Fruit fly (Drosophila melanogaster): ENCODE measurements around the gene CG9953.

Gene CG9953

dm6 chr3L:6981823-6982222 is 12.4 kb downstream of the CG9953 start (continued):
- no peak for TF ChIP-seq HmgZ (tag; optimal IDR thresholded peaks at IDR 0.05)
- no peak for TF ChIP-seq H15 (GFP tag; IDR thresholded peaks at IDR 0.05)
- TF ChIP-seq az2 (GFP tag; optimal IDR thresholded peaks at IDR 0.05) = peak; percentile 51
- no peak for TF ChIP-seq Dek (tag; optimal IDR thresholded peaks at IDR 0.05)
- TF ChIP-seq CG32532 (GFP tag; IDR thresholded peaks at IDR 0.05) = no peak
- TF ChIP-seq Hmr (GFP tag; optimal IDR thresholded peaks at IDR 0.05) = peak; percentile 2
- peak; percentile 60 for TF ChIP-seq CG13775 (GFP tag; optimal IDR thresholded peaks at IDR 0.05)
- peak; percentile 5 for TF ChIP-seq CG2116 (GFP tag; optimal IDR thresholded peaks at IDR 0.05)
- no peak for TF ChIP-seq CG1832 (GFP tag; optimal IDR thresholded peaks at IDR 0.05)
- peak; percentile 60 for TF ChIP-seq Ada2b (GFP tag; IDR thresholded peaks at IDR 0.05)
- no peak for TF ChIP-seq shn (GFP tag; optimal IDR thresholded peaks at IDR 0.05)
- no peak for TF ChIP-seq TFAM (GFP tag; optimal IDR thresholded peaks at IDR 0.05)
- no peak for TF ChIP-seq CG7963 (GFP tag; IDR thresholded peaks at IDR 0.05; ENCODE audit: partially characterized antibody)
- peak; percentile 3 to 36 for TF ChIP-seq Pdp1 (GFP tag; optimal IDR thresholded peaks at IDR 0.05)
- no peak for TF ChIP-seq CG11093 (GFP tag; IDR thresholded peaks at IDR 0.05)
- TF ChIP-seq dmrt99B (tag; optimal IDR thresholded peaks at IDR 0.05) = peak; percentile 39
- TF ChIP-seq hkb (optimal IDR thresholded peaks at IDR 0.05) = no peak
- TF ChIP-seq hkb (GFP tag; IDR thresholded peaks at IDR 0.05) = 0 out of 2 replicates have a peak, but pooled peaks have one; percentile 29
- no peak for TF ChIP-seq Nf-YB (GFP tag; optimal IDR thresholded peaks at IDR 0.05)
- TF ChIP-seq crc (GFP tag; optimal IDR thresholded peaks at IDR 0.05) = no peak
- no peak for TF ChIP-seq CG11398 (GFP tag; optimal IDR thresholded peaks at IDR 0.05)
- peak; percentile 16 for TF ChIP-seq Ets65A (GFP tag)
- TF ChIP-seq CG7271 (tag; optimal IDR thresholded peaks at IDR 0.05) = no peak
- TF ChIP-seq pita (GFP tag; optimal IDR thresholded peaks at IDR 0.05) = no peak
- TF ChIP-seq CG17568 (GFP tag; optimal IDR thresholded peaks at IDR 0.05) = no peak
- TF ChIP-seq Myb (GFP tag; optimal IDR thresholded peaks at IDR 0.05) = no peak
- peak in 1 of 3 experiments; percentile 83 for TF ChIP-seq lola (GFP tag; optimal IDR thresholded peaks at IDR 0.05)
- TF ChIP-seq tap (tag; optimal IDR thresholded peaks at IDR 0.05) = no peak
- peak; percentile 6 for TF ChIP-seq CG12219 (GFP tag; optimal IDR thresholded peaks at IDR 0.05)
- peak; percentile 33 for TF ChIP-seq Usf (GFP tag; optimal IDR thresholded peaks at IDR 0.05)
- TF ChIP-seq lab (GFP tag; optimal IDR thresholded peaks at IDR 0.05) = peak; percentile 15
- TF ChIP-seq CG3065 (GFP tag; optimal IDR thresholded peaks at IDR 0.05) = no peak
- peak; percentile 87 for TF ChIP-seq CG9727 (GFP tag; optimal IDR thresholded peaks at IDR 0.05)
- TF ChIP-seq br (optimal IDR thresholded peaks at IDR 0.05) = no peak
- TF ChIP-seq slp2 (GFP tag; optimal IDR thresholded peaks at IDR 0.05) = no peak
- no peak for TF ChIP-seq CG3995 (GFP tag; optimal IDR thresholded peaks at IDR 0.05)
- no peak for TF ChIP-seq Ets97D (GFP tag; optimal IDR thresholded peaks at IDR 0.05)
- TF ChIP-seq CG17912 (GFP tag; optimal IDR thresholded peaks at IDR 0.05) = no peak
- no peak for TF ChIP-seq CG10431 (GFP tag; optimal IDR thresholded peaks at IDR 0.05)
- no peak for TF ChIP-seq Sry-β (GFP tag; optimal IDR thresholded peaks at IDR 0.05)
- no peak for TF ChIP-seq B-H1 (GFP tag; IDR thresholded peaks at IDR 0.05)
- no peak for TF ChIP-seq CG42726 (GFP tag; IDR thresholded peaks at IDR 0.05; ENCODE audit: partially characterized antibody)
- TF ChIP-seq stc (GFP tag; IDR thresholded peaks at IDR 0.05) = peak; percentile 40; the same call in 1 of the 2 replicates
- TF ChIP-seq Dll (GFP tag; IDR thresholded peaks at IDR 0.05; ENCODE audit: partially characterized antibody) = no peak
- no peak for TF ChIP-seq CG14965 (GFP tag; optimal IDR thresholded peaks at IDR 0.05; ENCODE audit: borderline replicate concordance)
- no peak for TF ChIP-seq CG10543 (GFP tag; optimal IDR thresholded peaks at IDR 0.05)
- no peak for TF ChIP-seq tx (GFP tag; optimal IDR thresholded peaks at IDR 0.05)
- TF ChIP-seq bowl (GFP tag; IDR thresholded peaks at IDR 0.05) = no peak
- TF ChIP-seq CG17186 (GFP tag; optimal IDR thresholded peaks at IDR 0.05) = no peak
- TF ChIP-seq Rfx (GFP tag; IDR thresholded peaks at IDR 0.05) = no peak
- TF ChIP-seq lov (optimal IDR thresholded peaks at IDR 0.05) = no peak
- TF ChIP-seq lov (GFP tag; IDR thresholded peaks at IDR 0.05) = no peak

Measured in whole organism, embryonic.